Worm (Caenorhabditis elegans): ENCODE data around the gene Y69A2AR.32.

DNA sequence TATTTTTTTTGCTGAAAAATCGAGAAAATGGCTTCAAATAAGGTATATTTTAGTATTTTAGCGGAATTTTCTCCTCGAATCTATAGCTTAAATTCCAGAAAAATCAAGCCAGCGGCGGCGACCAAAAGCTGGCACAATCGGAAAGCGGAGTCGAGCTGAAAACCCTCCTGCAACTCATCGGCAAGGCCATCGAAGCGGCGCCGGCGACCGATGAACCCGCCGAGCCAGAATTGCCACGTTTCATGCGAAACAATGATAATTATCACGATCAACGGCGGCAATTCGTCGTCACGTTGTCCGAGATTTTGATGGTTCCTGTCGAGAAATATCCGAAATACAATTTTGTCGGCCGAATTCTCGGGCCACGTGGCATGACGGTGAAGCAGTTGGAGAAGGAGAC lies at the start of gene Y69A2AR.32:
- TF ChIP-seq flt-1 (GFP tag; IDR thresholded peaks at IDR 0.05) (no peak), T22C8.4 (GFP tag; IDR thresholded peaks at IDR 0.05) (no peak), ztf-23 (GFP tag; IDR thresholded peaks at IDR 0.05) (no peak), tab-1 (GFP tag; IDR thresholded peaks at IDR 0.05) (no peak), ref-1 (GFP tag; conservative IDR thresholded peaks at IDR 0.05) (no peak), ztf-29 (GFP tag; IDR thresholded peaks at IDR 0.05) (no peak), klf-2 (GFP tag; conservative IDR thresholded peaks at IDR 0.05) (no peak)

All from whole organism, midembryonic.